Fruit fly (Drosophila melanogaster) whole organism, adult: ENCODE data around the gene CG43273.

Experiments
- CG11617 ChIP-seq: fragments of 200-800 bp; sonication (Bioruptor generic); optimal IDR thresholded peaks from 2 replicates; lab custom pipeline; 2017; ENCODE audit warnings: mild to moderate bottlenecking, missing biosample characterization, missing genetic modification reagents, missing genetic modification characterization
- CG12768 ChIP-seq: fragments of 200-800 bp; sonication (Bioruptor generic); optimal IDR thresholded peaks from 2 replicates; lab custom pipeline; 2017; ENCODE audit warnings: missing biosample characterization, missing genetic modification characterization, mild to moderate bottlenecking, moderate library complexity, missing genetic modification reagents
- CG14711 ChIP-seq: fragments of 200-800 bp; sonication (Bioruptor generic); optimal IDR thresholded peaks from 2 replicates; lab custom pipeline; 2018; ENCODE audit warnings: missing biosample characterization, mild to moderate bottlenecking, missing genetic modification characterization, moderate library complexity
- CG1620 ChIP-seq: fragments of 200-800 bp; sonication (Bioruptor generic); optimal IDR thresholded peaks from 2 replicates; lab custom pipeline; 2016; ENCODE audit warnings: missing biosample characterization, missing genetic modification characterization
- CG33017 ChIP-seq: fragments of 200-800 bp; sonication (Bioruptor generic); optimal IDR thresholded peaks from 2 replicates; lab custom pipeline; 2018; ENCODE audit warnings: missing biosample characterization, mild to moderate bottlenecking, missing genetic modification characterization, moderate library complexity
- CG5204 ChIP-seq: fragments of 200-800 bp; sonication (Bioruptor generic); optimal IDR thresholded peaks from 2 replicates; lab custom pipeline; 2016; ENCODE audit warnings: missing biosample characterization, missing genetic modification characterization
- CG7045 ChIP-seq: fragments of 200-800 bp; sonication (Bioruptor generic); optimal IDR thresholded peaks from 2 replicates; lab custom pipeline; 2017; ENCODE audit warnings: missing biosample characterization, mild to moderate bottlenecking, missing genetic modification characterization
- CG7101 ChIP-seq: fragments of 200-800 bp; sonication (Bioruptor generic); optimal IDR thresholded peaks from 2 replicates; lab custom pipeline; 2018; ENCODE audit warnings: missing biosample characterization, mild to moderate bottlenecking, missing genetic modification characterization, moderate library complexity
- Clk ChIP-seq: fragments of 200-800 bp; sonication (Bioruptor generic); optimal IDR thresholded peaks from 2 replicates; lab custom pipeline; 2017; ENCODE audit warnings: missing biosample characterization, missing genetic modification characterization
- Crg-1 ChIP-seq: fragments of 200-800 bp; sonication (Bioruptor generic); optimal IDR thresholded peaks from 2 replicates; lab custom pipeline; 2016; ENCODE audit warnings: missing biosample characterization, missing genetic modification characterization
- Hr96 ChIP-seq: fragments of 200-800 bp; sonication (Bioruptor generic); optimal IDR thresholded peaks from 2 replicates; lab custom pipeline; 2016; ENCODE audit warnings: missing biosample characterization, missing genetic modification characterization
- Mnt ChIP-seq: fragments of 200-800 bp; sonication (Bioruptor generic); optimal IDR thresholded peaks from 2 replicates; lab custom pipeline; 2016; ENCODE audit warnings: missing biosample characterization, mild to moderate bottlenecking, missing genetic modification characterization
- bab1 ChIP-seq: fragments of 200-800 bp; sonication (Bioruptor generic); optimal IDR thresholded peaks from 3 replicates; lab custom pipeline; 2019; ENCODE audit warnings: missing biosample characterization, mild to moderate bottlenecking, missing genetic modification characterization, moderate library complexity
- cic ChIP-seq: fragments of 200-800 bp; sonication (Bioruptor generic); optimal IDR thresholded peaks from 2 replicates; lab custom pipeline; 2017; ENCODE audit warnings: missing biosample characterization, mild to moderate bottlenecking, missing genetic modification characterization, moderate library complexity
- cnc ChIP-seq, 2 experiments: fragments of >200 bp; optimal IDR thresholded peaks; 2 replicates each; lab custom pipeline; 2017
- kay ChIP-seq: fragments of 200-800 bp; sonication (Bioruptor generic); peaks from one replicate; lab custom pipeline; 2016; ENCODE audit warnings: missing biosample characterization, missing genetic modification characterization, borderline replicate concordance
- ovo ChIP-seq: fragments of 200-800 bp; sonication (Bioruptor generic); optimal IDR thresholded peaks from 2 replicates; lab custom pipeline; 2016; ENCODE audit warnings: missing biosample characterization, missing genetic modification characterization
- pad ChIP-seq: fragments of 200-800 bp; sonication (Bioruptor generic); optimal IDR thresholded peaks from 3 replicates; lab custom pipeline; 2017; ENCODE audit warnings: missing biosample characterization, missing genetic modification characterization, mild to moderate bottlenecking, moderate library complexity, missing genetic modification reagents
- tj ChIP-seq: fragments of 200-800 bp; sonication (Bioruptor generic); optimal IDR thresholded peaks from 3 replicates; lab custom pipeline; 2017; ENCODE audit warnings: missing biosample characterization, mild to moderate bottlenecking, missing genetic modification characterization, moderate library complexity
- toe ChIP-seq: fragments of 200-800 bp; sonication (Bioruptor generic); optimal IDR thresholded peaks from 2 replicates; lab custom pipeline; 2016; ENCODE audit warnings: missing biosample characterization, missing genetic modification characterization

The CG43273 gene

dm6 chr3R:24812394-24812793 lies 17.7 kb upstream of the CG43273 start:
- TF ChIP-seq CG7101 (tag; lab: Kevin White, UChicago) (no peak), CG33017 (tag; lab: Kevin White, UChicago) (no peak), CG1620 (GFP tag; lab: Kevin White, UChicago) (no peak), tj (GFP tag; lab: Kevin White, UChicago) (no peak), cnc (optimal IDR thresholded peaks at IDR 0.05; lab: Kevin White, UChicago) (no peak), Mnt (GFP tag; lab: Kevin White, UChicago) (no peak)

DNA sequence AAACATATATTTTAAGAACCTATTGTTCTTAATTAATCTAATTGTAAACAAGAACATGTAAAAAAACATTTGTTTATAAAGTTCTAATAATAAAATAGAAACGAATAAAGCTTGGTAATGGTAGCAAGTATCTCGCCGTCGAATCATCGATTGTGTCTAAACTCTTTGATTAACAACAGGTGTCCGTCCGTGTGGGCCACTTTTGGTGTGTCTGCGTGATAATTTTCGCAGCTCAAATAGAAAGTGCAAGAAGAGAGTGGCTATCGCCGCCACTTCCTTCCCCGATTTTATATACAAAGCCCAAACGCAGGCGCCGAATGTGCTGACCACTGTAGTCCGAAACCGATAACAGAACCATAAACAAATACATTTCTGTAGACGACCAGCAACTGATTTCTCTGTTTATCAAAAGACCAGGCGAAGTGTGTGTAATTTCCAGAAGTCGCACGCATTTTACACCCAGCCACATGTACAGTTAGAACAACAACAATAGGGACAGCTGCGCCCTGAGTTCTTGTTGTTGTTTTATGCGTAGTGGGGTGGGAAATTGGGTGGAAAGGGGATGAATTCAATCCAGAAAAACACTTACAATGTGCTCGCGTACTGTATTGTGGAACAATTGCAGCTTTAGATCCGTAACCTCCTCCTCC lies 17.0 kb upstream of the CG43273 start:
- TF ChIP-seq tj (GFP tag; lab: Kevin White, UChicago) (peak; percentile 24), Crg-1 (GFP tag; lab: Kevin White, UChicago) (no peak)

dm6 chr3R:24813637-24814301 lies 16.3 kb upstream of the CG43273 start, which contains the start of the genes lili and CG34150:
Gene lili, minus strand, starts transcription at chr3R:24814012.
Gene CG34150, plus strand, starts transcription at chr3R:24814262.
- TF ChIP-seq toe (GFP tag; lab: Kevin White, UChicago) (peak; percentile 93), CG1620 (GFP tag; lab: Kevin White, UChicago) (peak; percentile 78), CG12768 (peak; percentile 51), pad (GFP tag; lab: Kevin White, UChicago) (peak; percentile 40), CG33017 (tag; lab: Kevin White, UChicago) (peak; percentile 60), kay (GFP tag; lab: Kevin White, UChicago) (no peak), CG7045 (GFP tag; lab: Kevin White, UChicago) (peak; percentile 58), ovo (GFP tag; lab: Kevin White, UChicago) (peak; percentile 67), bab1 (GFP tag; lab: Kevin White, UChicago) (peak; percentile 86), Clk (GFP tag; lab: Kevin White, UChicago) (no peak), CG5204 (peak; percentile 83), Hr96 (GFP tag; lab: Kevin White, UChicago) (peak; percentile 80), tj (GFP tag; lab: Kevin White, UChicago) (peak; percentile 46), CG14711 (tag; lab: Kevin White, UChicago) (peak; percentile 98), cic (GFP tag; lab: Kevin White, UChicago) (no peak), cnc (optimal IDR thresholded peaks at IDR 0.05; lab: Kevin White, UChicago) (no peak), Crg-1 (GFP tag; lab: Kevin White, UChicago) (peak; percentile 60), Mnt (GFP tag; lab: Kevin White, UChicago) (peak; percentile 67), CG7101 (tag; lab: Kevin White, UChicago) (peak; percentile 84), CG11617 (GFP tag; lab: Kevin White, UChicago) (peak; percentile 79)

DNA sequence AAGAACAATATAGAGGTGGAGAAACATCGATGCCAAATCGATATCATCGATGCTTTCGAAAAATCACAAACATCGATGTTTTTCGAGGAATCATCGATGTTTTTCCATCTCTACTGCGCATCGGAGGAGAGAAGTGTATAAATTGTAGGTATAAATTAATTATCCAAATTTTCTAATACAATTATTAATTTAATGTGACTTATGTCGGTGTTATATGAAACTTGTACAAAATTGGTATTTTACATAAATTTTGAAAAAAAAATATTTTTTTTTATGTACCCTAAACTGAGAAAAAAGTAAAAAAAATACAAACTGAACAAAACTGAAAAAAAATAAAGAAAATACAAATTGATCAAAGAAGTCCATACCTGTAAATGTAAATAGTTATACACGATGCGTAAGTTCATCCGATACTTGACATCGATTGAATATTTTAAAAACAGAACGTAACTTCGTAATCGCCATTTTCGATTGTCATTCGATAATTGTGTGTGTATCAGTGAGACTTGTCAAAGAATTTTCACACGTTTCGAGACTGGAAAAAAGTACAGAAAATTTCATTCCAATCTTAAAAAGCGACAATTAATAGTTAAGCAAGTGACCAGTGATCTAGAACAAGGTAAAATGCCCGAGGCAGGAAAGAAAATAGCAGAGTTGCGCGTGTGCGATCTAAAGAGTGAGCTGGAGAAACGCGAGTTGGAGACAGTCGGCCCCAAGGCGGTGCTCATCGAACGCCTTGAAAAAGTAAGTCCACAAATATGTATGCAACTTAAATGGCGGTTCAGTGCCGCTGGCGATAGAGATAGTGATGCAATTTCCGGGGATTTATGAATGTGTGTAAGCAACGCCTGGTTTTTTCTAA lies 12.9 kb upstream of the CG43273 start, which contains the start of the genes CG5808 and Saf-B:
TSS of gene CG5808 (minus strand) at position 15 of the 862 bp plus-strand sequence.
TSS of gene Saf-B (plus strand) at position 472 of the 862 bp plus-strand sequence.
- TF ChIP-seq bab1 (GFP tag; lab: Kevin White, UChicago) = no peak
- peak; percentile 5 for TF ChIP-seq tj (GFP tag; lab: Kevin White, UChicago)
- no peak for TF ChIP-seq CG33017 (tag; lab: Kevin White, UChicago)
- TF ChIP-seq CG5204 = no peak
- no peak for TF ChIP-seq ovo (GFP tag; lab: Kevin White, UChicago)
- TF ChIP-seq kay (GFP tag; lab: Kevin White, UChicago) = no peak
- TF ChIP-seq CG12768 = peak; percentile 38
- no peak for TF ChIP-seq CG7101 (tag; lab: Kevin White, UChicago)
- TF ChIP-seq toe (GFP tag; lab: Kevin White, UChicago) = no peak
- TF ChIP-seq CG1620 (GFP tag; lab: Kevin White, UChicago) = peak; percentile 53
- TF ChIP-seq cic (GFP tag; lab: Kevin White, UChicago) = no peak
- TF ChIP-seq Mnt (GFP tag; lab: Kevin White, UChicago) = no peak
- no peak for TF ChIP-seq cnc (optimal IDR thresholded peaks at IDR 0.05; lab: Kevin White, UChicago)
- peak; percentile 45 for TF ChIP-seq CG11617 (GFP tag; lab: Kevin White, UChicago)
- TF ChIP-seq Crg-1 (GFP tag; lab: Kevin White, UChicago) = no peak
- peak; percentile 44 for TF ChIP-seq CG14711 (tag; lab: Kevin White, UChicago)
- TF ChIP-seq Hr96 (GFP tag; lab: Kevin White, UChicago) = no peak
- no peak for TF ChIP-seq CG7045 (GFP tag; lab: Kevin White, UChicago)
- TF ChIP-seq Clk (GFP tag; lab: Kevin White, UChicago) = no peak

- TF ChIP-seq Crg-1 (GFP tag; lab: Kevin White, UChicago) (no peak), Hr96 (GFP tag; lab: Kevin White, UChicago) (no peak), CG7101 (tag; lab: Kevin White, UChicago) (no peak), cnc (optimal IDR thresholded peaks at IDR 0.05; lab: Kevin White, UChicago) (no peak), pad (GFP tag; lab: Kevin White, UChicago) (no peak), kay (GFP tag; lab: Kevin White, UChicago) (no peak), ovo (GFP tag; lab: Kevin White, UChicago) (no peak), cic (GFP tag; lab: Kevin White, UChicago) (no peak), CG1620 (GFP tag; lab: Kevin White, UChicago) (no peak), CG11617 (GFP tag; lab: Kevin White, UChicago) (no peak), Mnt (GFP tag; lab: Kevin White, UChicago) (no peak), bab1 (GFP tag; lab: Kevin White, UChicago) (no peak)
Measured at dm6 chr3R:24823061-24823460, 7.0 kb upstream of the CG43273 start.
